Worm (Caenorhabditis elegans) whole organism, mixed stage, embryonic: ENCODE results near the gene sde-2.

Source experiments
- M03D4.4 ChIP-seq: sonication (generic microtip); optimal IDR thresholded peaks from 2 replicates; lab custom pipeline; 2017; ENCODE audit warnings: mild to moderate bottlenecking, missing genetic modification characterization, missing compliant biosample characterization
- bed-3 ChIP-seq: fragments of 200-800 bp; sonication (Bioruptor generic); optimal IDR thresholded peaks from 3 replicates; lab custom pipeline; 2018; ENCODE audit warnings: mild to moderate bottlenecking, missing genetic modification characterization, moderate library complexity, missing compliant biosample characterization
- blmp-1 ChIP-seq: fragments of 150-350 bp; optimal IDR thresholded peaks from 2 replicates; lab custom pipeline; 2014; ENCODE audit warnings: missing biosample characterization, missing genetic modification characterization
- ceh-39 ChIP-seq: fragments of 150-350 bp; optimal IDR thresholded peaks from 2 replicates; lab custom pipeline; 2014; ENCODE audit warnings: missing biosample characterization, missing genetic modification characterization
- ceh-43 ChIP-seq: fragments of 200-800 bp; sonication (Bioruptor generic); optimal IDR thresholded peaks from 2 replicates; lab custom pipeline; 2018; ENCODE audit warnings: mild to moderate bottlenecking, missing genetic modification characterization, moderate library complexity, missing compliant biosample characterization
- ces-1 ChIP-seq: fragments of 150-350 bp; optimal IDR thresholded peaks from 2 replicates; lab custom pipeline; 2014; ENCODE audit warnings: missing biosample characterization, missing genetic modification reagents, missing genetic modification characterization
- cnd-1 ChIP-seq: fragments of 200-800 bp; sonication (Bioruptor generic); optimal IDR thresholded peaks from 2 replicates; lab custom pipeline; 2018; ENCODE audit warnings: mild to moderate bottlenecking, missing genetic modification characterization, missing compliant biosample characterization
- drap-1 ChIP-seq: fragments of 200-800 bp; sonication (Bioruptor generic); optimal IDR thresholded peaks from 3 replicates; lab custom pipeline; 2018; ENCODE audit warnings: mild to moderate bottlenecking, missing genetic modification characterization, missing compliant biosample characterization
- elt-1 ChIP-seq: sonication (generic microtip); optimal IDR thresholded peaks from 2 replicates; lab custom pipeline; 2017; ENCODE audit warnings: missing genetic modification characterization, mild to moderate bottlenecking, missing compliant biosample characterization, antibody characterized with exemption, moderate library complexity, borderline replicate concordance; ENCODE audit not compliant: insufficient read depth
- elt-3 ChIP-seq: fragments of 150-350 bp; optimal IDR thresholded peaks from 2 replicates; lab custom pipeline; 2014; ENCODE audit warnings: missing biosample characterization, missing genetic modification characterization
- flh-1 ChIP-seq: fragments of 200-800 bp; sonication (Bioruptor generic); optimal IDR thresholded peaks from 2 replicates; lab custom pipeline; 2018; ENCODE audit warnings: mild to moderate bottlenecking, missing genetic modification characterization, moderate library complexity, missing compliant biosample characterization
- ham-2 ChIP-seq: fragments of 200-800 bp; sonication (Bioruptor generic); optimal IDR thresholded peaks from 2 replicates; lab custom pipeline; 2018; ENCODE audit warnings: mild to moderate bottlenecking, missing genetic modification characterization, missing compliant biosample characterization
- lin-13 ChIP-seq: fragments of 150-350 bp; optimal IDR thresholded peaks from 2 replicates; lab custom pipeline; 2014; ENCODE audit warnings: missing biosample characterization, missing genetic modification characterization
- lsy-2 ChIP-seq: fragments of 150-350 bp; optimal IDR thresholded peaks from 2 replicates; lab custom pipeline; 2014; ENCODE audit warnings: missing biosample characterization, missing genetic modification characterization
- mab-5 ChIP-seq: fragments of 150-350 bp; optimal IDR thresholded peaks from 2 replicates; lab custom pipeline; 2014; ENCODE audit warnings: missing biosample characterization, missing genetic modification characterization
- mep-1 ChIP-seq: fragments of 150-350 bp; optimal IDR thresholded peaks from 2 replicates; lab custom pipeline; 2017; ENCODE audit warnings: missing biosample characterization, missing genetic modification reagents, missing genetic modification characterization, inconsistent platforms
- mls-2 ChIP-seq: sonication (generic microtip); optimal IDR thresholded peaks from 2 replicates; lab custom pipeline; 2016; ENCODE audit warnings: mild to moderate bottlenecking, missing genetic modification characterization, moderate library complexity, missing compliant biosample characterization
- nhr-12 ChIP-seq: fragments of 150-350 bp; optimal IDR thresholded peaks from 2 replicates; lab custom pipeline; 2014; ENCODE audit warnings: missing biosample characterization, missing genetic modification characterization
- nhr-2 ChIP-seq: fragments of 150-350 bp; optimal IDR thresholded peaks from 2 replicates; lab custom pipeline; 2014; ENCODE audit warnings: missing biosample characterization, missing genetic modification characterization
- nhr-237 ChIP-seq: fragments of 150-350 bp; optimal IDR thresholded peaks from 2 replicates; lab custom pipeline; 2014; ENCODE audit warnings: missing biosample characterization, missing genetic modification characterization
- nhr-76 ChIP-seq: sonication (generic microtip); optimal IDR thresholded peaks from 2 replicates; lab custom pipeline; 2017; ENCODE audit warnings: missing biosample characterization, missing genetic modification characterization
- pha-4 ChIP-seq: fragments of 150-350 bp; optimal IDR thresholded peaks from 2 replicates; lab custom pipeline; 2018; ENCODE audit warnings: missing biosample characterization, missing genetic modification reagents, missing genetic modification characterization
- sem-2 ChIP-seq: fragments of 200-800 bp; sonication (Bioruptor generic); optimal IDR thresholded peaks from 2 replicates; lab custom pipeline; 2018; ENCODE audit warnings: mild to moderate bottlenecking, missing genetic modification characterization, missing compliant biosample characterization
- sptf-1 ChIP-seq: sonication (generic microtip); optimal IDR thresholded peaks from 2 replicates; lab custom pipeline; 2017; ENCODE audit warnings: mild to moderate bottlenecking, missing genetic modification characterization, moderate library complexity, missing compliant biosample characterization
- unc-120 ChIP-seq: sonication (generic microtip); optimal IDR thresholded peaks from 2 replicates; lab custom pipeline; 2017; ENCODE audit warnings: missing genetic modification characterization, missing compliant biosample characterization; ENCODE audit not compliant: poor library complexity, severe bottlenecking
- unc-39 ChIP-seq: fragments of 150-350 bp; optimal IDR thresholded peaks from 2 replicates; lab custom pipeline; 2014; ENCODE audit warnings: missing biosample characterization, missing genetic modification characterization
- unc-62 ChIP-seq: fragments of 150-350 bp; optimal IDR thresholded peaks from 2 replicates; lab custom pipeline; 2014; ENCODE audit warnings: missing biosample characterization, missing genetic modification reagents, missing genetic modification characterization
- ztf-11 ChIP-seq: fragments of 150-350 bp; optimal IDR thresholded peaks from 2 replicates; lab custom pipeline; 2014; ENCODE audit warnings: missing biosample characterization, missing genetic modification characterization

sde-2 gene

DNA sequence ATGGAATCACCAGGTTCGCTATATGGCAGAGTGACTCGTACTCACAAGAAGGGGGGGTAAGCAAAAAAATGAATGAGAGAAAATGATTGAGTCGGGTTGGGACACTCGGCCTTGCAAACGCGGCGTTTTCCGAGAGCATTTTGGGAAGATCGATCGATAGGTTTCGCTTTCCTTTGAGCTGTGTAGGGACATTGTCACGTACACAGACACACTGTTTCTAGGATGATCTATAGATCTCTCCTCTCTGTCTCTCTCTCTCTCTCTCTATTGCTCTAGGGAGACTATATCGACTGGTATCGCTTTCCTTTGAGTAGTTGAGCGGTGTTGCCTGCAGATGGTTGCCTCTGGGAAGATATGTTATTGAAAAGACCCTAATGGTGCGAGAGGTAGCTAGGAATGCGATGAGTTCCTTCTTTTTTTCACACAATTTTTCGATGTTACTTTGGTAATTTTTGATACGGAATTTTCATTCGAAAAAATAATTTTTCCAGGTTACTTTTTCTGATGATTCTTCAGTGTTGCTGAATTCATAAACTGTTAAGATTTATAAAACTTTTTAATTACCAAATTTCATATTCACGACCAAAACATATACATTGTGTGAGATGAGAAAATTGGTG, 22.5 kb downstream of the sde-2 start, which contains the start of gene H37A05.4:
Gene H37A05.4, minus strand, starts transcription at position 51 of the 620 bp plus-strand sequence.
- peak; percentile 77 for TF ChIP-seq ceh-39
- peak; percentile 7 for TF ChIP-seq sem-2 (GFP tag; lab: Kevin White, UChicago)
- no peak for TF ChIP-seq unc-39 (tag; lab: Kevin White, UChicago)
- peak; percentile 9 for TF ChIP-seq sptf-1
- TF ChIP-seq, all 35 proteins: peak for 3

DNA sequence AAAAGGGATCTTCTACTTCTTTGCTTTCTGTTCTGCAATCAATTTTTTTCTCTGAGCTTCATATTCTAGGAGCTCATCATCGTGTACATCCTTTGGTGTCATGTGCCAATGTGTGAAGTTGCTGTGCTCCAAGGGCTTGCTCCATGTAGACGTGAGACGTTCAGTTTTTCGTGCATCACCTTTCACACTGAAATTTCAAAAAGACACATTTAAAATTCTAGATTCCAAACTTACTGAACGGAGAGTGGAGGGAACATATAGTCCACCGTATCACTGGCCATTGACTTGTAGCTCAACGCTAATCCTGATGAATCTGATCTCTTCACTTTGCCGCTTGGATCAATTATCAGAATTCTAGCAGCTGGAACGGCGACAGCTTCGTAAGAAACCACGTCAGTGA, 23.4 kb downstream of the sde-2 start:
- TF ChIP-seq ztf-11 (no peak), cnd-1 (no peak), unc-62 (GFP tag; lab: Kevin White, UChicago) (no peak), unc-39 (tag; lab: Kevin White, UChicago) (no peak), blmp-1 (no peak), nhr-237 (no peak), nhr-76 (tag; lab: Kevin White, UChicago) (no peak), sem-2 (GFP tag; lab: Kevin White, UChicago) (no peak), elt-3 (tag; lab: Kevin White, UChicago) (no peak), drap-1 (GFP tag; lab: Kevin White, UChicago) (no peak), elt-1 (tag; lab: Kevin White, UChicago) (no peak), mab-5 (tag; lab: Kevin White, UChicago) (no peak), bed-3 (GFP tag; lab: Kevin White, UChicago) (no peak), pha-4 (tag; lab: Kevin White, UChicago) (no peak), lin-13 (tag; lab: Kevin White, UChicago) (no peak), ceh-43 (GFP tag; lab: Kevin White, UChicago) (no peak)

DNA sequence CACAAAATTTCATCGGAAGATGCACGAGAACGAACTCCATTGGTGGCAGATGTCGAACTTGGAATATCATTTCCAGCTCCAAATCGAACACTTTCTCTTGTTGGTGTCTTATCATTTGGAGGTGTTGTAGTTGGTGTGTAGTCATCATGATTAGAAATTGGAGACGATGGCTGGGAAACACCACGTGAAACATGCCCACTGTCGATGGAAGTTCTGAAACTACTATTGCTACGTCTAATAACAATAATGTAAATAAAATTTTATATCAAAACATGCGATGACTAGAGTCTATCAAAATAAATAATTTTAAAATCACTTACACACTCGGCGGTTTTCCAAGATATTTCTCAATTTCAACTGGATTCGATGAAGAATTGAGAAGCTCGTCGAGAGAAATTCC, 24.9 kb downstream of the sde-2 start:
- TF ChIP-seq flh-1 (GFP tag; lab: Kevin White, UChicago) = no peak
- no peak for TF ChIP-seq ham-2 (GFP tag; lab: Kevin White, UChicago)
- TF ChIP-seq elt-3 (tag; lab: Kevin White, UChicago) = no peak

DNA sequence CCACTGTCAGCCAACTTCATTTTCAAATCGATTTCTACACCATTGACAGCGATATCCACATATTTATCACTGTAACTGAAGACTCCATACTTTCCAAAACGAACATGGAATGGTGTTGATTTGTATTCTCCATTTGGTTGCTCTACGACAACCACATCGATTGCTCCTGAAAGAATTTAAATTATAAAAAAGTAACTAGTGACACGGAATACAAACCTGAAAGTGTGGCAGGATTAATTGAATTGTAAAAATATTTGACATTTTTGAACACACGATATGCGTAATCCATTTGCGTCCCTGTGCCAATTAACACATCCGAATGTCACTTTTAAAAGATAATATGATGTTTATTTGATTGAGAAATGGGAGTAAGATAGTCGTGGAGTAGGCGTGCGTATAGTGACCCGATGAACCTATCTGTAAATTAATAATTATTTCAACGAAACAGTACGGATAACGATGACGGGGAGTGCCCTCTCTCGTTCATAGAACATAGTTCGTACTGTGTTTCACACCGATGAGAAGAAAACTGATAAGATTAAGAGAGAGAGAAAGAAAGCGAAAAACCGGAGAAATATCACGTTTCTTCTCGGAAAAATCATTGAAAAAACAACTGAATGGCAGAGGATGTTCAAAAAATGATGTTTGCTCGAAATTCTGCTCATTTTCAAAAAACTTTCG, 26.5 kb downstream of the sde-2 start, which contains the start of gene lpin-1:
Gene lpin-1, minus strand, starts transcription at position 417 of the 681 bp plus-strand sequence.
- no peak for TF ChIP-seq ceh-43 (GFP tag; lab: Kevin White, UChicago)

DNA sequence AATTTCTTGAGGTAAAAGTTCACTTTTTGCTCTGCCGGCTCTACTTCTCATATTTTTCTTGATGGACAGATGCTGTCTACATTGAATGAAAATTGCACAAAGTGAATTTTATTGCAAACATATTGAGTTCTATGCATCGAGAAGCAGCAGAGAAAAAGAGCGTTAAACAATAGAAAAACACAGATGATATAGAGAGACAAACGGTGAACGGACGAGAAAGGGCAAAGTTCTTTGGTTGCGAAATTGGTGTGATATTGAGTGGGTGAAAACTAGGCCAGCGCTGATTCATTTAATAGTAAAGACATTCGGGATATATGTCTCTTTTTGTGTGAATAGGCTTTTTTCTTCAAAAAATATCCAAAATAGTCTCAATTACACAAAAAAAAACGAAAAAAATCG, 27.0 kb downstream of the sde-2 start:
- TF ChIP-seq lin-13 (tag; lab: Kevin White, UChicago) (no peak), ham-2 (GFP tag; lab: Kevin White, UChicago) (no peak), pha-4 (tag; lab: Kevin White, UChicago) (no peak), unc-62 (GFP tag; lab: Kevin White, UChicago) (no peak), lsy-2 (no peak), mls-2 (tag; lab: Kevin White, UChicago) (no peak), nhr-76 (tag; lab: Kevin White, UChicago) (no peak), ztf-11 (no peak), ceh-43 (GFP tag; lab: Kevin White, UChicago) (no peak), drap-1 (GFP tag; lab: Kevin White, UChicago) (no peak), sptf-1 (no peak)

DNA sequence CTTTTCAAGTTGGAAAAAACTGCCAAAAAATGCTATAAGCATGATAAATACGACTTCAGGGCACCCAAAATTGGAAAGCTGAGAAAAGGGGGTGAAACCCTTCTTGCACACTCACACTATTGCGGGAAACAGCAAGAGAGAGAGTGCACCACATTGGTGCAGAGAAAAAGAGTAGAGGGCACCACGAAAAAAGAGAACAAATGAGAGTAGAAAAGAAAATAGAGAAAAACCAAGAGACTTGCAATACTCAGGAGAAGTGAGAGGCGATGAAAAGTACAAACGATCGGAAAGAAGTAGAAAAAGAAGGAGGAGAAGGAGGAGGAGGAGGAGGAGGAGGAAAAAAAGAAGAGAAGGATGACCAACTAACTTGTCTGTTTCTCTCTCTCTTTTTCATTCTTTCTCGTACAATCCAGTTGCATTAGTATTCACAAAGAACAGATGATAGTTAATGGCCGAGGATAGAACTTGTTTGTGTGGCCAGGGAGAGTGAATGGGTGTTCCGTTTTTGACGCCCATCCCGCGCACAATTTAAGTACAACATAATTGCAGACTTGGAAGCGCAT, 27.9 kb downstream of the sde-2 start:
- no peak for TF ChIP-seq lin-13 (tag; lab: Kevin White, UChicago)
- TF ChIP-seq M03D4.4 (tag; lab: Kevin White, UChicago) = peak; percentile 40
- peak; percentile 73 for TF ChIP-seq unc-62 (GFP tag; lab: Kevin White, UChicago)
- TF ChIP-seq nhr-12 (tag; lab: Kevin White, UChicago) = no peak
- peak; percentile 82 for TF ChIP-seq ces-1 (GFP tag; lab: Kevin White, UChicago)
- peak; percentile 33 for TF ChIP-seq lsy-2
- TF ChIP-seq nhr-2 (tag; lab: Kevin White, UChicago) = no peak
- TF ChIP-seq ceh-43 (GFP tag; lab: Kevin White, UChicago) = peak; percentile 28
- TF ChIP-seq mls-2 (tag; lab: Kevin White, UChicago) = peak; percentile 42
- peak; percentile 69 for TF ChIP-seq mep-1 (tag; lab: Kevin White, UChicago)
- TF ChIP-seq unc-120 (tag; lab: Kevin White, UChicago) = peak; percentile 42
